Worm (Caenorhabditis elegans): ENCODE results near the gene Y38E10A.28.

- TF ChIP-seq ama-1 (optimal IDR thresholded peaks at IDR 0.05), result no peak
- no peak for TF ChIP-seq pes-1 (GFP tag; IDR thresholded peaks at IDR 0.05)
- no peak for TF ChIP-seq aly-1 (tag; optimal IDR thresholded peaks at IDR 0.05)
- no peak for TF ChIP-seq sea-1 (GFP tag; conservative IDR thresholded peaks at IDR 0.05)
- TF ChIP-seq hnd-1 (tag; optimal IDR thresholded peaks at IDR 0.05), result no peak
- no peak for TF ChIP-seq B0310.2 (tag; optimal IDR thresholded peaks at IDR 0.05)
Measured at ce11 chrII:12659676-12660371, 30.3 kb downstream of the Y38E10A.28 start.

Measured in whole organism, early embryonic.